Worm (Caenorhabditis elegans) whole organism, L1 larva: ENCODE data around the gene Y49F6C.2.

ENCODE experiments used
- fkh-10 ChIP-seq: sonication (generic microtip); optimal IDR thresholded peaks from 2 replicates; lab custom pipeline; 2017; ENCODE audit warnings: missing biosample characterization, missing genetic modification reagents, missing genetic modification characterization
- fos-1 ChIP-seq: fragments of 150-350 bp; optimal IDR thresholded peaks from 2 replicates; lab custom pipeline; 2014; ENCODE audit warnings: missing biosample characterization, missing genetic modification characterization
- lin-39 ChIP-seq: fragments of 150-350 bp; optimal IDR thresholded peaks from 2 replicates; lab custom pipeline; 2014; ENCODE audit warnings: missing biosample characterization, missing genetic modification reagents, missing genetic modification characterization
- mep-1 ChIP-seq: fragments of 150-350 bp; optimal IDR thresholded peaks from 2 replicates; lab custom pipeline; 2014; ENCODE audit warnings: missing biosample characterization, missing genetic modification characterization
- nhr-19 ChIP-seq: fragments of 200-800 bp; sonication (Bioruptor generic); conservative IDR thresholded peaks from 2 replicates; pipeline ENCODE4 v1.3.6; 2022; ENCODE audit warnings: missing genetic modification characterization, missing compliant biosample characterization
- pag-3 ChIP-seq: sonication (generic microtip); optimal IDR thresholded peaks from 2 replicates; lab custom pipeline; 2017; ENCODE audit warnings: missing genetic modification characterization, mild to moderate bottlenecking, missing compliant biosample characterization, antibody characterized with exemption, borderline replicate concordance; ENCODE audit not compliant: insufficient read depth
- skn-1 ChIP-seq: fragments of 150-350 bp; optimal IDR thresholded peaks from 2 replicates; lab custom pipeline; 2014; ENCODE audit warnings: missing biosample characterization, missing genetic modification characterization
- unc-62 ChIP-seq: fragments of 150-350 bp; optimal IDR thresholded peaks from 2 replicates; lab custom pipeline; 2014; ENCODE audit warnings: missing biosample characterization, missing genetic modification reagents, missing genetic modification characterization
- unc-86 ChIP-seq: sonication (generic microtip); optimal IDR thresholded peaks from 2 replicates; lab custom pipeline; 2016; ENCODE audit warnings: missing genetic modification characterization, missing compliant biosample characterization

- TF ChIP-seq fos-1 (no peak), lin-39 (tag; lab: Kevin White, UChicago) (no peak), unc-86 (tag; lab: Kevin White, UChicago) (no peak), fkh-10 (no peak), skn-1 (tag; lab: Kevin White, UChicago) (no peak), mep-1 (tag; lab: Kevin White, UChicago) (no peak), pag-3 (tag; lab: Kevin White, UChicago) (no peak), unc-62 (GFP tag; lab: Kevin White, UChicago) (no peak), nhr-19 (GFP tag; lab: Robert Waterston, UW) (no peak)
Observed at ce11 chrII:3399212-3399611, 20.8 kb downstream of the Y49F6C.2 start, which contains the start of gene nep-9.
